ENCODE assay signal across 5 worm cellular contexts in the genomic region with DNA sequence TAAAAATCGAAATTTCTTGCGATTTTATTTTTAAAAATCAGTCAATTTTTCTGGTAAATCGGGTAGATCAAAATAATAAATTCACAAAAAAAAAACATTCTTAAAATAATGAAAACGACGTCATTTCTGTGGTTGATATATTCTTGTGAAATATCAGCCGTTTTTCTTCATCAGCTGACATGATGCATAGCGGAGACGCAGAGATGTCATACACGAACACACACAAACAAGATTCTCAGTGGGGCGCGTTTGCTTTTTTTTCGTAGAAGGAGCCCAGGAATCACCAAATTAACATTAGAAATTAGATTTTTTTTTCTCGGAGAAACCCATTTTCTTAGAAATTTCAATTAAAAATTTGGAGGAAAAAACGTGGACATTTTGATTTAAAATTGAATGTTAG.
TF ChIP-seq lines count a peak whose summit lies in the region.

No protein-coding gene starts in this region.

TF ChIP-seq in whole organism, L1 larva, 84 proteins besides CTCF, POLR2A, EP300 and RAD21 (continues in another document):
- TF ChIP-seq fkh-4 (tag; optimal IDR thresholded peaks at IDR 0.05; lab: Kevin White, UChicago; ENCODE audit: borderline replicate concordance) (no peak), pqm-1 (tag; optimal IDR thresholded peaks at IDR 0.05; lab: Kevin White, UChicago) (no peak), unc-86 (tag; optimal IDR thresholded peaks at IDR 0.05; lab: Kevin White, UChicago) (peak; percentile 83), lin-35 (GFP tag; optimal IDR thresholded peaks at IDR 0.05; lab: Kevin White, UChicago) (peak; percentile 82 to 90), lir-3 (tag; optimal IDR thresholded peaks at IDR 0.05; lab: Kevin White, UChicago; ENCODE audit: poor library complexity) (no peak), nhr-28 (tag; optimal IDR thresholded peaks at IDR 0.05; lab: Kevin White, UChicago) (no peak), elt-2 (tag; optimal IDR thresholded peaks at IDR 0.05; lab: Kevin White, UChicago) (peak; percentile 1), ztf-11 (tag; optimal IDR thresholded peaks at IDR 0.05; lab: Kevin White, UChicago) (no peak), dpl-1 (GFP tag; optimal IDR thresholded peaks at IDR 0.05; lab: Kevin White, UChicago) (peak; percentile 77 to 83 (median 79)), dsc-1 (tag; optimal IDR thresholded peaks at IDR 0.05; lab: Kevin White, UChicago) (peak; percentile 72), ceh-82 (tag; optimal IDR thresholded peaks at IDR 0.05; lab: Kevin White, UChicago) (peak; percentile 33 to 90 (median 62)), sptf-1 (tag; optimal IDR thresholded peaks at IDR 0.05; lab: Kevin White, UChicago) (no peak), swsn-7 (tag; optimal IDR thresholded peaks at IDR 0.05; lab: Kevin White, UChicago) (peak; percentile 82), pag-3 (tag; optimal IDR thresholded peaks at IDR 0.05; lab: Kevin White, UChicago; ENCODE audit: borderline replicate concordance, insufficient read depth) (no peak), aha-1 (tag; optimal IDR thresholded peaks at IDR 0.05; lab: Kevin White, UChicago) (peak; percentile 38), ceh-90 (tag; optimal IDR thresholded peaks at IDR 0.05; lab: Kevin White, UChicago) (no peak), rnt-1 (tag; optimal IDR thresholded peaks at IDR 0.05; lab: Kevin White, UChicago) (no peak)

TF ChIP-seq in whole organism, L3 larva, 47 proteins besides CTCF, POLR2A, EP300 and RAD21 (continues in another document):
- TF ChIP-seq nhr-76 (tag; optimal IDR thresholded peaks at IDR 0.05; lab: Kevin White, UChicago) (no peak), nhr-25 (tag; optimal IDR thresholded peaks at IDR 0.05; lab: Kevin White, UChicago) (peak; percentile 73), nhr-23 (tag; optimal IDR thresholded peaks at IDR 0.05; lab: Kevin White, UChicago) (peak; percentile 84), snpc-4 (tag; optimal IDR thresholded peaks at IDR 0.05; lab: Kevin White, UChicago) (peak; percentile 87), pqm-1 (tag; optimal IDR thresholded peaks at IDR 0.05; lab: Kevin White, UChicago) (peak; percentile 64), hmg-11 (tag; optimal IDR thresholded peaks at IDR 0.05; lab: Kevin White, UChicago) (peak; percentile 47), ztf-11 (tag; optimal IDR thresholded peaks at IDR 0.05; lab: Kevin White, UChicago) (no peak), ZK546.5 (tag; optimal IDR thresholded peaks at IDR 0.05; lab: Kevin White, UChicago) (no peak), fkh-10 (GFP tag; optimal IDR thresholded peaks at IDR 0.05; lab: Kevin White, UChicago) (peak; percentile 57), unc-62 (GFP tag; optimal IDR thresholded peaks at IDR 0.05; lab: Kevin White, UChicago) (peak; percentile 22), nhr-43 (tag; optimal IDR thresholded peaks at IDR 0.05; lab: Kevin White, UChicago; ENCODE audit: poor library complexity, severe bottlenecking) (peak; percentile 34), daf-12 (tag; optimal IDR thresholded peaks at IDR 0.05; lab: Kevin White, UChicago) (no peak), egl-27 (tag; optimal IDR thresholded peaks at IDR 0.05; lab: Kevin White, UChicago) (no peak), mdl-1 (tag; optimal IDR thresholded peaks at IDR 0.05; lab: Kevin White, UChicago) (no peak), elt-2 (tag; optimal IDR thresholded peaks at IDR 0.05; lab: Kevin White, UChicago) (peak; percentile 66), mml-1 (tag; optimal IDR thresholded peaks at IDR 0.05; lab: Kevin White, UChicago) (no peak), nhr-77 (tag; optimal IDR thresholded peaks at IDR 0.05; lab: Kevin White, UChicago) (no peak), zag-1 (tag; optimal IDR thresholded peaks at IDR 0.05; lab: Kevin White, UChicago) (no peak)

TF ChIP-seq in whole organism, early embryonic, 17 proteins besides CTCF, POLR2A, EP300 and RAD21:
- TF ChIP-seq hmbx-1 (tag; optimal IDR thresholded peaks at IDR 0.05; lab: Kevin White, UChicago): no peak
- TF ChIP-seq flt-1 (GFP tag; IDR thresholded peaks at IDR 0.05; lab: Robert Waterston, UW): no peak
- peak; percentile 21 for TF ChIP-seq F13C5.2 (tag; optimal IDR thresholded peaks at IDR 0.05; lab: Kevin White, UChicago)
- TF ChIP-seq tra-4 (tag; optimal IDR thresholded peaks at IDR 0.05; lab: Kevin White, UChicago): no peak
- TF ChIP-seq tbx-11 (GFP tag; IDR thresholded peaks at IDR 0.05; lab: Robert Waterston, UW): no peak
- TF ChIP-seq sea-1 (GFP tag; conservative IDR thresholded peaks at IDR 0.05; lab: Robert Waterston, UW): no peak

TF ChIP-seq in whole organism, midembryonic, 9 proteins besides CTCF, POLR2A, EP300 and RAD21:
- TF ChIP-seq T22C8.4 (GFP tag; IDR thresholded peaks at IDR 0.05; lab: Robert Waterston, UW) (no peak), ztf-29 (GFP tag; IDR thresholded peaks at IDR 0.05; lab: Robert Waterston, UW) (no peak), klf-2 (GFP tag; conservative IDR thresholded peaks at IDR 0.05; lab: Robert Waterston, UW) (no peak), tab-1 (GFP tag; IDR thresholded peaks at IDR 0.05; lab: Robert Waterston, UW) (no peak), med-1 (GFP tag; optimal IDR thresholded peaks at IDR 0.05; lab: Kevin White, UChicago; ENCODE audit: insufficient read depth) (no peak), flt-1 (GFP tag; IDR thresholded peaks at IDR 0.05; lab: Robert Waterston, UW) (0 out of 2 replicates have a peak, but pooled peaks have one; percentile 46), cog-1 (tag; optimal IDR thresholded peaks at IDR 0.05; lab: Kevin White, UChicago) (peak; percentile 76), ztf-23 (GFP tag; IDR thresholded peaks at IDR 0.05; lab: Robert Waterston, UW) (no peak)

TF ChIP-seq in whole organism, young adult, 124 proteins besides CTCF, POLR2A, EP300 and RAD21 (continues in another document):
- TF ChIP-seq K12H6.12 (tag; optimal IDR thresholded peaks at IDR 0.05; lab: Kevin White, UChicago): peak; percentile 51
- no peak for TF ChIP-seq efl-1 (GFP tag; optimal IDR thresholded peaks at IDR 0.05; lab: Kevin White, UChicago)
- no peak for TF ChIP-seq hsf-1 (GFP tag; IDR thresholded peaks at IDR 0.05; lab: Robert Waterston, UW)
- TF ChIP-seq lsy-27 (tag; optimal IDR thresholded peaks at IDR 0.05; lab: Kevin White, UChicago; ENCODE audit: borderline replicate concordance, insufficient read depth): no peak
- TF ChIP-seq tbp1 (GFP tag; optimal IDR thresholded peaks at IDR 0.05; lab: Kevin White, UChicago): peak; percentile 28
- no peak for TF ChIP-seq ets-4 (GFP tag; optimal IDR thresholded peaks at IDR 0.05; lab: Kevin White, UChicago)
- no peak for TF ChIP-seq nfya-1 (tag; optimal IDR thresholded peaks at IDR 0.05; lab: Kevin White, UChicago; ENCODE audit: borderline replicate concordance, insufficient read depth)
- no peak for TF ChIP-seq F39B2.1 (GFP tag; IDR thresholded peaks at IDR 0.05; lab: Robert Waterston, UW)
- no peak for TF ChIP-seq ceh-40 (GFP tag; IDR thresholded peaks at IDR 0.05; lab: Robert Waterston, UW)
- TF ChIP-seq bed-1 (GFP tag; IDR thresholded peaks at IDR 0.05; lab: Robert Waterston, UW): no peak
- TF ChIP-seq lin-40 (tag; optimal IDR thresholded peaks at IDR 0.05; lab: Kevin White, UChicago): peak; percentile 69
- no peak for TF ChIP-seq F10E7.11 (tag; optimal IDR thresholded peaks at IDR 0.05; lab: Kevin White, UChicago)
- peak; percentile 42 for TF ChIP-seq lin-54 (GFP tag; optimal IDR thresholded peaks at IDR 0.05; lab: Kevin White, UChicago)
- TF ChIP-seq athp-1 (tag; optimal IDR thresholded peaks at IDR 0.05; lab: Kevin White, UChicago): no peak
- TF ChIP-seq hrde-1 (tag; optimal IDR thresholded peaks at IDR 0.05; lab: Kevin White, UChicago; ENCODE audit: borderline replicate concordance): no peak
- 0 out of 2 replicates have a peak, but pooled peaks have one; percentile 17 for TF ChIP-seq lir-1 (GFP tag; conservative IDR thresholded peaks at IDR 0.05; lab: Robert Waterston, UW)
- TF ChIP-seq rec-8 (tag; optimal IDR thresholded peaks at IDR 0.05; lab: Kevin White, UChicago): no peak
- TF ChIP-seq zfh-2 (GFP tag; conservative IDR thresholded peaks at IDR 0.05; lab: Robert Waterston, UW): no peak
- TF ChIP-seq F37B4.10 (GFP tag; IDR thresholded peaks at IDR 0.05; lab: Robert Waterston, UW): no peak
- no peak for TF ChIP-seq K11D2.4 (GFP tag; IDR thresholded peaks at IDR 0.05; lab: Robert Waterston, UW)
- no peak for TF ChIP-seq Y95B8A.8 (GFP tag; IDR thresholded peaks at IDR 0.05; lab: Robert Waterston, UW)
- TF ChIP-seq aptf-3 (GFP tag; IDR thresholded peaks at IDR 0.05; lab: Robert Waterston, UW): no peak
- TF ChIP-seq mel-28 (tag; optimal IDR thresholded peaks at IDR 0.05; lab: Kevin White, UChicago; ENCODE audit: borderline replicate concordance): no peak
- peak; percentile 52 for TF ChIP-seq atf-7 (tag; optimal IDR thresholded peaks at IDR 0.05; lab: Kevin White, UChicago)
- TF ChIP-seq egrh-3 (GFP tag; IDR thresholded peaks at IDR 0.05; lab: Robert Waterston, UW): no peak
- TF ChIP-seq hmg-1.2 (GFP tag; IDR thresholded peaks at IDR 0.05; lab: Robert Waterston, UW): peak; percentile 65
- TF ChIP-seq Y79H2A.3 (GFP tag; conservative IDR thresholded peaks at IDR 0.05; lab: Robert Waterston, UW): no peak
- TF ChIP-seq cebp-1 (GFP tag; IDR thresholded peaks at IDR 0.05; lab: Robert Waterston, UW): peak; percentile 81
- peak; percentile 92 for TF ChIP-seq cebp-1 (tag; optimal IDR thresholded peaks at IDR 0.05; lab: Kevin White, UChicago)
- no peak for TF ChIP-seq him-1 (tag; optimal IDR thresholded peaks at IDR 0.05; lab: Kevin White, UChicago)
- TF ChIP-seq mes-4 (tag; optimal IDR thresholded peaks at IDR 0.05; lab: Kevin White, UChicago): no peak
- TF ChIP-seq unc-62 (GFP tag; optimal IDR thresholded peaks at IDR 0.05; lab: Kevin White, UChicago): no peak
- TF ChIP-seq rcor-1 (GFP tag; IDR thresholded peaks at IDR 0.05; lab: Robert Waterston, UW): no peak
- TF ChIP-seq Y53F4B.3 (GFP tag; IDR thresholded peaks at IDR 0.05; lab: Robert Waterston, UW): no peak
- TF ChIP-seq ztf-28 (GFP tag; IDR thresholded peaks at IDR 0.05; lab: Robert Waterston, UW): no peak
- TF ChIP-seq rpc-1 (optimal IDR thresholded peaks at IDR 0.05; lab: Kevin White, UChicago): no peak
- TF ChIP-seq rpc-1 (tag; optimal IDR thresholded peaks at IDR 0.05; lab: Kevin White, UChicago): no peak
- TF ChIP-seq B0336.3 (GFP tag; IDR thresholded peaks at IDR 0.05; lab: Robert Waterston, UW): 0 out of 2 replicates have a peak, but pooled peaks have one; percentile 18
- no peak for TF ChIP-seq C06A6.2 (GFP tag; conservative IDR thresholded peaks at IDR 0.05; lab: Robert Waterston, UW)
- TF ChIP-seq repo-1 (tag; optimal IDR thresholded peaks at IDR 0.05; lab: Kevin White, UChicago): no peak
- no peak for TF ChIP-seq nhr-120 (GFP tag; IDR thresholded peaks at IDR 0.05; lab: Robert Waterston, UW)
- no peak for TF ChIP-seq nfyb-1 (GFP tag; IDR thresholded peaks at IDR 0.05; lab: Robert Waterston, UW)
- TF ChIP-seq ztf-3 (GFP tag; optimal IDR thresholded peaks at IDR 0.05; lab: Kevin White, UChicago): no peak
- TF ChIP-seq mcd-1 (GFP tag; IDR thresholded peaks at IDR 0.05; lab: Robert Waterston, UW): peak; percentile 92
